Worm (Caenorhabditis elegans): ENCODE measurements around the gene Y39F10A.3.

DNA sequence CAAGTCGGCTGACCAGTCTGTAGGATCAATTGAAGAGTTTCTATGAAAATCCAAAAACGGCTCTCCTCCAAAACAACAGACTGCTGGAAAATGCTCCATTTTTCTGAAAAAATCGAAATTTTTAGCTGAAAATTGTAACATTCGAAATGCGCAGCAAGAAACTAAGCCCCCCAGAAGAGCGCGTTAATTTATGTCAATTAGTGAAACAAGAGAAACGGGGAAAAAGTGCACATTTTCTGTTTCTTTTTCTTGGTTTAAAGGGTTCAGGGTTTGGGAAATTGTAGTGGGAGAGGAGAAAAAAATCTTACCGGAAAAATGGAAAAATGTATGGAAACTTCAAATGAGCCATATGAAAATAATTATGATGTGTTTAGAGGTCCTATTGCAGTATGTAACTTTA lies 17.6 kb downstream of the Y39F10A.3 start, which contains the start of gene C08G5.7:
- TF ChIP-seq blmp-1 (tag; optimal IDR thresholded peaks at IDR 0.05; ENCODE audit: insufficient read depth) (no peak), lin-11 (tag; optimal IDR thresholded peaks at IDR 0.05) (no peak), nhr-11 (tag; optimal IDR thresholded peaks at IDR 0.05) (no peak)
